Fruit fly (Drosophila melanogaster): ENCODE measurements around the gene Pep.

DNA sequence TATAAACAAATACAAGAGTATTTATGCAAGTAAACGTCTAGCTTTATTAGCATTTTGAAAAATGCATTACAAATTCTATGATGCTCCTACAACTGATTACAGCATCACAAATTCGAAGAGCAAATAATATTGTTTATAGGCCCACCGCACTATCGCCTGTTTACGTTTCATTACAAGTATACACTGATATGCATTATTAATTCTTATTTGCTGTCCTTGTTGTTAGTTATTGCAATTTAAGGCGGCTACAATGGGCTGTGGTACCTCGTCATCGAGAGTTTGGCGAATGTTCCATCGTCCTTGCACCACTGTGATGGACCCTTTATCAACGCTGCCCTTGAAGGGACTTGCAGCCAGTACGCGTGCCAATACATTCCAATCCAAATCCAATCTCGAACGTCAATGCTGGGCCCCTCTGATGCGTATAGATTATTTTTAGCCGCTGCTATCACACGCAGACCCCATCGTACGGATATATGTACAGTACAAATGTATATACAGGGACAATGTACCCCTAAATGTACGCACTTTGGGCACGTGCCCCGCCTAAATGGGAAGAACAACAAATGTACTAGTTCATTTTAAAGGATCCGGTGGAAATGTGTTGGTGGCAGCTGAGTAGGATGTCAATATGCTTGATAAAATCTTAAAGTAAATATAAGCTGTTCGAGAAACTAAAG, 12.0 kb upstream of the Pep start:
- no peak for TF ChIP-seq psq (optimal IDR thresholded peaks at IDR 0.05)
- TF ChIP-seq Dll (optimal IDR thresholded peaks at IDR 0.05) = no peak
